Fruit fly (Drosophila melanogaster) whole organism, adult: Measurements from ENCODE around the gene CG43740.

Experiments used
- CG11617 ChIP-seq: fragments of 200-800 bp; sonication (Bioruptor generic); optimal IDR thresholded peaks from 2 replicates; lab custom pipeline; 2017; ENCODE audit warnings: mild to moderate bottlenecking, missing biosample characterization, missing genetic modification reagents, missing genetic modification characterization
- CG12768 ChIP-seq: fragments of 200-800 bp; sonication (Bioruptor generic); optimal IDR thresholded peaks from 2 replicates; lab custom pipeline; 2017; ENCODE audit warnings: missing biosample characterization, missing genetic modification characterization, mild to moderate bottlenecking, moderate library complexity, missing genetic modification reagents
- CG14711 ChIP-seq: fragments of 200-800 bp; sonication (Bioruptor generic); optimal IDR thresholded peaks from 2 replicates; lab custom pipeline; 2018; ENCODE audit warnings: missing biosample characterization, mild to moderate bottlenecking, missing genetic modification characterization, moderate library complexity
- CG1620 ChIP-seq: fragments of 200-800 bp; sonication (Bioruptor generic); optimal IDR thresholded peaks from 2 replicates; lab custom pipeline; 2016; ENCODE audit warnings: missing biosample characterization, missing genetic modification characterization
- CG33017 ChIP-seq: fragments of 200-800 bp; sonication (Bioruptor generic); optimal IDR thresholded peaks from 2 replicates; lab custom pipeline; 2018; ENCODE audit warnings: missing biosample characterization, mild to moderate bottlenecking, missing genetic modification characterization, moderate library complexity
- CG5204 ChIP-seq: fragments of 200-800 bp; sonication (Bioruptor generic); optimal IDR thresholded peaks from 2 replicates; lab custom pipeline; 2016; ENCODE audit warnings: missing biosample characterization, missing genetic modification characterization
- CG7045 ChIP-seq: fragments of 200-800 bp; sonication (Bioruptor generic); optimal IDR thresholded peaks from 2 replicates; lab custom pipeline; 2017; ENCODE audit warnings: missing biosample characterization, mild to moderate bottlenecking, missing genetic modification characterization
- CG7101 ChIP-seq: fragments of 200-800 bp; sonication (Bioruptor generic); optimal IDR thresholded peaks from 2 replicates; lab custom pipeline; 2018; ENCODE audit warnings: missing biosample characterization, mild to moderate bottlenecking, missing genetic modification characterization, moderate library complexity
- Clk ChIP-seq: fragments of 200-800 bp; sonication (Bioruptor generic); optimal IDR thresholded peaks from 2 replicates; lab custom pipeline; 2017; ENCODE audit warnings: missing biosample characterization, missing genetic modification characterization
- Crg-1 ChIP-seq: fragments of 200-800 bp; sonication (Bioruptor generic); optimal IDR thresholded peaks from 2 replicates; lab custom pipeline; 2016; ENCODE audit warnings: missing biosample characterization, missing genetic modification characterization
- Hr96 ChIP-seq: fragments of 200-800 bp; sonication (Bioruptor generic); optimal IDR thresholded peaks from 2 replicates; lab custom pipeline; 2016; ENCODE audit warnings: missing biosample characterization, missing genetic modification characterization
- Mnt ChIP-seq: fragments of 200-800 bp; sonication (Bioruptor generic); optimal IDR thresholded peaks from 2 replicates; lab custom pipeline; 2016; ENCODE audit warnings: missing biosample characterization, mild to moderate bottlenecking, missing genetic modification characterization
- bab1 ChIP-seq: fragments of 200-800 bp; sonication (Bioruptor generic); optimal IDR thresholded peaks from 3 replicates; lab custom pipeline; 2019; ENCODE audit warnings: missing biosample characterization, mild to moderate bottlenecking, missing genetic modification characterization, moderate library complexity
- cic ChIP-seq: fragments of 200-800 bp; sonication (Bioruptor generic); optimal IDR thresholded peaks from 2 replicates; lab custom pipeline; 2017; ENCODE audit warnings: missing biosample characterization, mild to moderate bottlenecking, missing genetic modification characterization, moderate library complexity
- cnc ChIP-seq, 2 experiments: fragments of >200 bp; optimal IDR thresholded peaks; 2 replicates each; lab custom pipeline; 2017
- kay ChIP-seq: fragments of 200-800 bp; sonication (Bioruptor generic); peaks from one replicate; lab custom pipeline; 2016; ENCODE audit warnings: missing biosample characterization, missing genetic modification characterization, borderline replicate concordance
- ovo ChIP-seq: fragments of 200-800 bp; sonication (Bioruptor generic); optimal IDR thresholded peaks from 2 replicates; lab custom pipeline; 2016; ENCODE audit warnings: missing biosample characterization, missing genetic modification characterization
- pad ChIP-seq: fragments of 200-800 bp; sonication (Bioruptor generic); optimal IDR thresholded peaks from 3 replicates; lab custom pipeline; 2017; ENCODE audit warnings: missing biosample characterization, missing genetic modification characterization, mild to moderate bottlenecking, moderate library complexity, missing genetic modification reagents
- tj ChIP-seq: fragments of 200-800 bp; sonication (Bioruptor generic); optimal IDR thresholded peaks from 3 replicates; lab custom pipeline; 2017; ENCODE audit warnings: missing biosample characterization, mild to moderate bottlenecking, missing genetic modification characterization, moderate library complexity
- toe ChIP-seq: fragments of 200-800 bp; sonication (Bioruptor generic); optimal IDR thresholded peaks from 2 replicates; lab custom pipeline; 2016; ENCODE audit warnings: missing biosample characterization, missing genetic modification characterization

The CG43740 gene

DNA sequence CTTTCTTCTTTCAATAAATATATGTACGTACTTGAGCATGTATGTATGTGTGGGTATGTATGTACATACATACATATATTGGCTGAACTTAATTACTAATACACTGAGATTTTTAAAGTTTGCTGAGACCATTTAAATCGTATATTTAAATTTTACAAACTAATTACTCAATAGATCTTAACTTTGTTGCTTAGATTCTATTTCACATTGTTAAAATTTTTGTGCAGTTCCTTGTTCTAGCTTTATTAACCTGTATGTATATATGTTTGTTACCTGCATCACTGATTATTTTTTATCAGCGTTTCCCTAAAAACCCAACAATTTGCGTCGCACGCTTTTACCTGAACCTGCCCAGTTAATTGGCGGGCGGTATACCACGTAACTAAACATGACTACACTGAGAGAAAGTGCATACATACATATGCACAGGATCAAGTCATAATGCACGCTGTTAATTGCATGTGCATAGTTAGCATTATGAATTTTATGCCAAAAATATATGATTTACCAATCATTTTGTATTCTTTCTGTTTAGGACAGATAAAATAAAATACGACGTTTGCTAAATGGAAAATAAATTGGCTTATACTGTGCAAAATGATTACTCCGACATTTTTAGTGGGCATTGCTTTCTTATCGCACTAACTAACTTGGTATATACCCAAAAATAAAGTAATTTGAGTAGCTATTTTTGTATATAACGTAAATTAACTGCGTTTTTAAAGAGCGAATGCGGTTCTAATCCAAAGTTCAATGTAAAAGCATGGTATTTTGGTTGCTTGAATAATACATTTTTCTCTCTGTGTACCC is 29.3 kb downstream of the CG43740 start:
- TF ChIP-seq CG7101 (tag; lab: Kevin White, UChicago) (peak; percentile 67), CG1620 (GFP tag; lab: Kevin White, UChicago) (peak; percentile 34), CG33017 (no peak), bab1 (GFP tag; lab: Kevin White, UChicago) (peak; percentile 82), Mnt (GFP tag; lab: Kevin White, UChicago) (peak; percentile 38), ovo (GFP tag; lab: Kevin White, UChicago) (peak; percentile 40), CG5204 (GFP tag; lab: Kevin White, UChicago) (peak; percentile 58), cnc (optimal IDR thresholded peaks at IDR 0.05; lab: Kevin White, UChicago) (no peak), cic (GFP tag; lab: Kevin White, UChicago) (no peak), tj (GFP tag; lab: Kevin White, UChicago) (peak; percentile 84), Clk (GFP tag; lab: Kevin White, UChicago) (peak; percentile 25), pad (GFP tag; lab: Kevin White, UChicago) (peak; percentile 61), CG12768 (GFP tag; lab: Kevin White, UChicago) (peak; percentile 18), CG11617 (GFP tag; lab: Kevin White, UChicago) (peak; percentile 81), CG7045 (GFP tag; lab: Kevin White, UChicago) (peak; percentile 43), toe (GFP tag; lab: Kevin White, UChicago) (no peak), Crg-1 (GFP tag; lab: Kevin White, UChicago) (peak; percentile 29), Hr96 (GFP tag; lab: Kevin White, UChicago) (peak; percentile 49), kay (peak; percentile 58), CG14711 (tag; lab: Kevin White, UChicago) (peak; percentile 49)

DNA sequence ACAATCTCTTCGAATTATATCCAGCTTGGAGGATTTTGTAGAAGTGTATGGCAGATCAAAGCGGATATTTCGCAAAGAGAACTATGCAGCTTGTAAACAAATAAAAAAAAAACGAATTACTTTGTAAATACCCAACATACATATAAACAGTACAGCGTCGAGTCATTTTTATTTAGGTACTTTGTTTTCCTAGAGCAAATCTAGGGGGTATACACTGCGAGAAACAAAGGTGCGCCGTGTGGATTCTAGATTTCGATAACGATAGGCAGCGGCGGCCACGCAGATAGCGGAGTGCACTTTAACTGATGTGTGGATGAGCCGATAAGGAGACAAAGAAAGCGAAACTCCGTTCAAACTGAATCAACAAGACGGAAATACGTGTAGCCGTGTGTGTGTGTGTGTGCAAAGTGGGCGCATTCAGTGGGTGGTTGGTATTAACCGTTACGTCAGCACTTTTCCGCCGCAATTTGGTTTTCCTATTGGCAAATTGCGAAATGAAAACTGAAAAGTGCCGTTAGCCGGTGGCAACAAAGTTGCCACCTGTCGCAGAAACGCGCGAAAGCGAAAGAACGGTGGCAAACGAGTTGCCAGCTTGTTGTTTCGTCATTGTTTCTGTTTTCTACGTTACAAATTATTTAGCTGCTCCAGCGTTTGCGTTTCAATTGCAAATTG is 31.2 kb downstream of the CG43740 start:
- no peak for TF ChIP-seq Crg-1 (GFP tag; lab: Kevin White, UChicago)
- TF ChIP-seq pad (GFP tag; lab: Kevin White, UChicago), result peak; percentile 23
- TF ChIP-seq Clk (GFP tag; lab: Kevin White, UChicago), result no peak
- peak; percentile 43 for TF ChIP-seq CG7101 (tag; lab: Kevin White, UChicago)
- no peak for TF ChIP-seq toe (GFP tag; lab: Kevin White, UChicago)
- TF ChIP-seq Mnt (GFP tag; lab: Kevin White, UChicago), result no peak
- no peak for TF ChIP-seq CG5204 (GFP tag; lab: Kevin White, UChicago)
- TF ChIP-seq tj (GFP tag; lab: Kevin White, UChicago), result peak; percentile 47
- peak; percentile 17 for TF ChIP-seq ovo (GFP tag; lab: Kevin White, UChicago)

- TF ChIP-seq cnc (optimal IDR thresholded peaks at IDR 0.05; lab: Kevin White, UChicago) (no peak), ovo (GFP tag; lab: Kevin White, UChicago) (peak; percentile 84), pad (GFP tag; lab: Kevin White, UChicago) (peak; percentile 38), CG11617 (GFP tag; lab: Kevin White, UChicago) (peak; percentile 45), Hr96 (GFP tag; lab: Kevin White, UChicago) (no peak), toe (GFP tag; lab: Kevin White, UChicago) (no peak), CG33017 (no peak), kay (no peak), Mnt (GFP tag; lab: Kevin White, UChicago) (peak; percentile 74), CG1620 (GFP tag; lab: Kevin White, UChicago) (peak; percentile 12), CG7045 (GFP tag; lab: Kevin White, UChicago) (no peak), Crg-1 (GFP tag; lab: Kevin White, UChicago) (peak; percentile 30), tj (GFP tag; lab: Kevin White, UChicago) (peak; percentile 46), CG14711 (tag; lab: Kevin White, UChicago) (peak; percentile 44), CG7101 (tag; lab: Kevin White, UChicago) (peak; percentile 11), cic (GFP tag; lab: Kevin White, UChicago) (peak; percentile 26), CG12768 (GFP tag; lab: Kevin White, UChicago) (no peak), CG5204 (GFP tag; lab: Kevin White, UChicago) (no peak), bab1 (GFP tag; lab: Kevin White, UChicago) (peak; percentile 75), Clk (GFP tag; lab: Kevin White, UChicago) (no peak)
Measured at dm6 chrX:10365748-10366415, 32.4 kb downstream of the CG43740 start.

dm6 chrX:10367372-10367771 is 33.9 kb downstream of the CG43740 start, which contains the start of gene CG32679:
CG32679 (minus strand) TSS chrX:10367472.
- no peak for TF ChIP-seq CG11617 (GFP tag; lab: Kevin White, UChicago)

dm6 chrX:10367801-10368203 is 34.4 kb downstream of the CG43740 start, which contains the start of gene CG17841:
CG17841 (plus strand) TSS chrX:10368052.
- peak; percentile 65 for TF ChIP-seq bab1 (GFP tag; lab: Kevin White, UChicago)
- no peak for TF ChIP-seq Crg-1 (GFP tag; lab: Kevin White, UChicago)
- no peak for TF ChIP-seq cic (GFP tag; lab: Kevin White, UChicago)
- peak; percentile 2 for TF ChIP-seq CG7101 (tag; lab: Kevin White, UChicago)
- TF ChIP-seq Mnt (GFP tag; lab: Kevin White, UChicago), result peak; percentile 16
